Worm (Caenorhabditis elegans): ENCODE results near the gene C09B8.3.

Gene C09B8.3

ce11 chrX:6010573-6010972 lies at the start of gene C09B8.3:
Gene C09B8.3 (minus strand): TSS chrX:6010673.
- no peak for TF ChIP-seq F13C5.2 (tag; optimal IDR thresholded peaks at IDR 0.05)
- TF ChIP-seq aly-1 (tag; optimal IDR thresholded peaks at IDR 0.05) = no peak
- TF ChIP-seq hmbx-1 (tag; optimal IDR thresholded peaks at IDR 0.05) = no peak
- TF ChIP-seq sea-1 (GFP tag; conservative IDR thresholded peaks at IDR 0.05) = no peak
- TF ChIP-seq tra-4 (tag; optimal IDR thresholded peaks at IDR 0.05) = no peak
- TF ChIP-seq ama-1 (optimal IDR thresholded peaks at IDR 0.05) = no peak
- TF ChIP-seq tbx-37 (GFP tag; conservative IDR thresholded peaks at IDR 0.05) = no peak
- TF ChIP-seq tbx-11 (GFP tag; IDR thresholded peaks at IDR 0.05) = no peak
- TF ChIP-seq scrt-1 (GFP tag; IDR thresholded peaks at IDR 0.05) = no peak
- no peak for TF ChIP-seq ceh-36 (tag; optimal IDR thresholded peaks at IDR 0.05)
- no peak for TF ChIP-seq ceh-13 (GFP tag; optimal IDR thresholded peaks at IDR 0.05)

ce11 chrX:6059163-6059782 lies 48.8 kb upstream of the C09B8.3 start:
- no peak for TF ChIP-seq pes-1 (GFP tag; IDR thresholded peaks at IDR 0.05)
- no peak for TF ChIP-seq tra-4 (tag; optimal IDR thresholded peaks at IDR 0.05)
- no peak for TF ChIP-seq tbx-37 (GFP tag; conservative IDR thresholded peaks at IDR 0.05)
- no peak for TF ChIP-seq sea-1 (GFP tag; conservative IDR thresholded peaks at IDR 0.05)
- TF ChIP-seq B0310.2 (tag; optimal IDR thresholded peaks at IDR 0.05) = no peak
- no peak for TF ChIP-seq hmg-4 (GFP tag; optimal IDR thresholded peaks at IDR 0.05)
- no peak for TF ChIP-seq aly-1 (tag; optimal IDR thresholded peaks at IDR 0.05)
- TF ChIP-seq ama-1 (optimal IDR thresholded peaks at IDR 0.05) = no peak
- no peak for TF ChIP-seq tbx-11 (GFP tag; IDR thresholded peaks at IDR 0.05)
- TF ChIP-seq flt-1 (GFP tag; IDR thresholded peaks at IDR 0.05) = no peak
- no peak for TF ChIP-seq hmbx-1 (tag; optimal IDR thresholded peaks at IDR 0.05)
- TF ChIP-seq scrt-1 (GFP tag; IDR thresholded peaks at IDR 0.05) = no peak
- no peak for TF ChIP-seq ets-7 (tag; optimal IDR thresholded peaks at IDR 0.05)
- TF ChIP-seq ceh-36 (tag; optimal IDR thresholded peaks at IDR 0.05) = no peak

ce11 chrX:6057580-6058305 lies 47.3 kb upstream of the C09B8.3 start, which contains the start of gene gln-1:
Gene gln-1 (plus strand): TSS chrX:6058255.
- TF ChIP-seq sea-1 (GFP tag; conservative IDR thresholded peaks at IDR 0.05) (no peak), tra-4 (tag; optimal IDR thresholded peaks at IDR 0.05) (no peak), ceh-13 (GFP tag; optimal IDR thresholded peaks at IDR 0.05) (no peak), hnd-1 (tag; optimal IDR thresholded peaks at IDR 0.05) (no peak), scrt-1 (GFP tag; IDR thresholded peaks at IDR 0.05) (no peak), flt-1 (GFP tag; IDR thresholded peaks at IDR 0.05) (no peak), B0310.2 (tag; optimal IDR thresholded peaks at IDR 0.05) (no peak), F13C5.2 (tag; optimal IDR thresholded peaks at IDR 0.05) (no peak), tbx-37 (GFP tag; conservative IDR thresholded peaks at IDR 0.05) (no peak), tbx-11 (GFP tag; IDR thresholded peaks at IDR 0.05) (no peak), hmbx-1 (tag; optimal IDR thresholded peaks at IDR 0.05) (no peak)

- no peak for TF ChIP-seq tbx-37 (GFP tag; conservative IDR thresholded peaks at IDR 0.05)
These were observed 42.3 kb upstream of the C09B8.3 start, which contains the start of gene C45B2.6 for ce11 chrX:6052744-6053143. Gene C45B2.6 (plus strand): TSS chrX:6052879.

- no peak for TF ChIP-seq tra-4 (tag; optimal IDR thresholded peaks at IDR 0.05)
- no peak for TF ChIP-seq tbx-11 (GFP tag; IDR thresholded peaks at IDR 0.05)
These were observed 40.4 kb upstream of the C09B8.3 start for ce11 chrX:6050849-6051248.

ce11 chrX:6050078-6050477 lies 39.6 kb upstream of the C09B8.3 start:
- TF ChIP-seq F13C5.2 (tag; optimal IDR thresholded peaks at IDR 0.05) (no peak), tra-4 (tag; optimal IDR thresholded peaks at IDR 0.05) (no peak), ceh-13 (GFP tag; optimal IDR thresholded peaks at IDR 0.05) (no peak), hmbx-1 (tag; optimal IDR thresholded peaks at IDR 0.05) (no peak), aly-1 (tag; optimal IDR thresholded peaks at IDR 0.05) (no peak), ceh-36 (tag; optimal IDR thresholded peaks at IDR 0.05) (no peak)

ce11 chrX:6048508-6048907 lies 38.0 kb upstream of the C09B8.3 start, which contains the start of gene pak-1:
Gene pak-1 (minus strand): TSS chrX:6048608.
- TF ChIP-seq hmg-4 (GFP tag; optimal IDR thresholded peaks at IDR 0.05) (no peak), ama-1 (optimal IDR thresholded peaks at IDR 0.05) (no peak), tbx-11 (GFP tag; IDR thresholded peaks at IDR 0.05) (no peak), ceh-13 (GFP tag; optimal IDR thresholded peaks at IDR 0.05) (no peak), ceh-36 (tag; optimal IDR thresholded peaks at IDR 0.05) (no peak), B0310.2 (tag; optimal IDR thresholded peaks at IDR 0.05) (no peak), hnd-1 (tag; optimal IDR thresholded peaks at IDR 0.05) (no peak), ets-7 (tag; optimal IDR thresholded peaks at IDR 0.05) (no peak), tra-4 (tag; optimal IDR thresholded peaks at IDR 0.05) (no peak), scrt-1 (GFP tag; IDR thresholded peaks at IDR 0.05) (no peak), sea-1 (GFP tag; conservative IDR thresholded peaks at IDR 0.05) (no peak), flt-1 (GFP tag; IDR thresholded peaks at IDR 0.05) (no peak), pes-1 (GFP tag; IDR thresholded peaks at IDR 0.05) (no peak), hmbx-1 (tag; optimal IDR thresholded peaks at IDR 0.05) (no peak), F13C5.2 (tag; optimal IDR thresholded peaks at IDR 0.05) (no peak), tbx-37 (GFP tag; conservative IDR thresholded peaks at IDR 0.05) (no peak), aly-1 (tag; optimal IDR thresholded peaks at IDR 0.05) (no peak)

ce11 chrX:6043283-6043682 lies 32.8 kb upstream of the C09B8.3 start:
- no peak for TF ChIP-seq flt-1 (GFP tag; IDR thresholded peaks at IDR 0.05)
- TF ChIP-seq hmg-4 (GFP tag; optimal IDR thresholded peaks at IDR 0.05) = no peak
- TF ChIP-seq ama-1 (optimal IDR thresholded peaks at IDR 0.05) = no peak
- no peak for TF ChIP-seq ets-7 (tag; optimal IDR thresholded peaks at IDR 0.05)
